Worm (Caenorhabditis elegans) whole organism, young adult: Measurements from ENCODE around the gene fbxa-82.

ENCODE experiments used
- ets-4 ChIP-seq: fragments of 200-800 bp; sonication (Bioruptor generic); optimal IDR thresholded peaks from 2 replicates; lab custom pipeline; 2018; ENCODE audit warnings: mild to moderate bottlenecking, missing genetic modification characterization, missing compliant biosample characterization
- gei-17 ChIP-seq: fragments of 200-800 bp; sonication (Bioruptor generic); optimal IDR thresholded peaks from 2 replicates; lab custom pipeline; 2018; ENCODE audit warnings: mild to moderate bottlenecking, missing genetic modification characterization, missing compliant biosample characterization
- lir-1 ChIP-seq: fragments of 200-800 bp; sonication (Bioruptor generic); conservative IDR thresholded peaks from 2 replicates; pipeline ENCODE4 v1.3.6; 2022; ENCODE audit warnings: missing genetic modification reagents, missing genetic modification characterization, missing compliant biosample characterization
- madf-8 ChIP-seq: fragments of 200-800 bp; sonication (Bioruptor generic); conservative IDR thresholded peaks from 2 replicates; pipeline ENCODE4 v1.3.6; 2022; ENCODE audit warnings: missing genetic modification reagents, missing genetic modification characterization, missing compliant biosample characterization
- repo-1 ChIP-seq: sonication (generic microtip); optimal IDR thresholded peaks from 2 replicates; lab custom pipeline; 2017; ENCODE audit warnings: mild to moderate bottlenecking, missing genetic modification characterization, missing compliant biosample characterization
- tlf-1 ChIP-seq: fragments of 200-800 bp; sonication (Bioruptor generic); optimal IDR thresholded peaks from 2 replicates; lab custom pipeline; 2018; ENCODE audit warnings: mild to moderate bottlenecking, missing genetic modification characterization, missing compliant biosample characterization

- no peak for TF ChIP-seq ets-4 (GFP tag; lab: Kevin White, UChicago)
- TF ChIP-seq repo-1 (tag; lab: Kevin White, UChicago), result no peak
- TF ChIP-seq madf-8 (GFP tag; lab: Robert Waterston, UW), result no peak
- no peak for TF ChIP-seq gei-17 (GFP tag; lab: Kevin White, UChicago)
- TF ChIP-seq tlf-1 (GFP tag; lab: Kevin White, UChicago), result no peak
- no peak for TF ChIP-seq lir-1 (GFP tag; lab: Robert Waterston, UW)
Observed at ce11 chrV:15068378-15068777, 16.0 kb upstream of the fbxa-82 start, which contains the start of gene dnj-3.
